Worm (Caenorhabditis elegans) whole organism, L4 larva: Measurements from ENCODE around the gene ZK287.9.
A peak's percentile ranks its signal among the peaks of the same experiment; 100 is the strongest.

Source experiments
- F44E2.7 ChIP-seq: fragments of 200-800 bp; sonication (Bioruptor generic); IDR thresholded peaks from 2 replicates; pipeline ENCODE4 v2.1.2; 2022; ENCODE audit warnings: missing genetic modification characterization, missing compliant biosample characterization
- R02D3.7 ChIP-seq: fragments of 150-350 bp; sonication (generic microtip); optimal IDR thresholded peaks from 3 replicates; lab custom pipeline; 2014; ENCODE audit warnings: missing biosample characterization, missing genetic modification characterization
- T20F7.1 ChIP-seq: fragments of 200-800 bp; sonication (Bioruptor generic); optimal IDR thresholded peaks from 2 replicates; lab custom pipeline; 2018; ENCODE audit warnings: mild to moderate bottlenecking, missing genetic modification characterization, missing compliant biosample characterization
- T26A8.4 ChIP-seq: fragments of 200-800 bp; sonication (Bioruptor generic); IDR thresholded peaks from 2 replicates; pipeline ENCODE4 v1.3.6; 2022; ENCODE audit warnings: missing genetic modification characterization, missing compliant biosample characterization
- ZK337.2 ChIP-seq: fragments of 200-800 bp; sonication (Bioruptor generic); IDR thresholded peaks from 2 replicates; pipeline ENCODE4 v1.3.6; 2022; ENCODE audit warnings: missing genetic modification reagents, missing genetic modification characterization, missing compliant biosample characterization
- aha-1 ChIP-seq: fragments of 150-350 bp; peaks from one replicate; lab custom pipeline; 2014; ENCODE audit warnings: missing biosample characterization, missing genetic modification characterization
- aly-2 ChIP-seq: sonication (generic microtip); optimal IDR thresholded peaks from 2 replicates; lab custom pipeline; 2018; ENCODE audit warnings: missing biosample characterization, missing genetic modification characterization
- ama-1 ChIP-seq: fragments of 150-350 bp; optimal IDR thresholded peaks from 2 replicates; lab custom pipeline; 2014; ENCODE audit warnings: inconsistent platforms, mixed read lengths
- arid-1 ChIP-seq: fragments of 200-800 bp; sonication (Bioruptor generic); conservative IDR thresholded peaks from 2 replicates; pipeline ENCODE4 v1.3.6; 2022; ENCODE audit warnings: missing genetic modification reagents, missing genetic modification characterization, missing compliant biosample characterization
- ceh-20 ChIP-seq: fragments of 200-800 bp; sonication (Bioruptor generic); IDR thresholded peaks from 2 replicates; pipeline ENCODE4 v1.3.6; 2022; ENCODE audit warnings: missing genetic modification reagents, missing genetic modification characterization, missing compliant biosample characterization
- ceh-82 ChIP-seq: sonication (generic microtip); optimal IDR thresholded peaks from 2 replicates; lab custom pipeline; 2017; ENCODE audit warnings: missing biosample characterization, missing genetic modification characterization
- cey-2 ChIP-seq: sonication (generic microtip); optimal IDR thresholded peaks from 3 replicates; lab custom pipeline; 2017; ENCODE audit warnings: missing genetic modification characterization, mild to moderate bottlenecking, missing compliant biosample characterization, antibody characterized with exemption, borderline replicate concordance; ENCODE audit not compliant: insufficient read depth
- daf-12 ChIP-seq: fragments of 150-350 bp; optimal IDR thresholded peaks from 2 replicates; lab custom pipeline; 2014; ENCODE audit warnings: missing biosample characterization, missing genetic modification reagents, missing genetic modification characterization
- daf-19 ChIP-seq: fragments of 200-800 bp; sonication (Bioruptor generic); conservative IDR thresholded peaks from 2 replicates; pipeline ENCODE4 v1.3.6; 2022; ENCODE audit warnings: missing genetic modification characterization, missing compliant biosample characterization
- dmd-6 ChIP-seq: fragments of 200-800 bp; sonication (Bioruptor generic); IDR thresholded peaks from 2 replicates; pipeline ENCODE4 v1.3.6; 2022; ENCODE audit warnings: missing genetic modification reagents, missing genetic modification characterization, missing compliant biosample characterization
- dpl-1 ChIP-seq: fragments of 150-350 bp; optimal IDR thresholded peaks from 2 replicates; lab custom pipeline; 2014; ENCODE audit warnings: missing biosample characterization, missing genetic modification reagents, missing genetic modification characterization
- duxl-1 ChIP-seq: sonication (generic microtip); optimal IDR thresholded peaks from 2 replicates; lab custom pipeline; 2016; ENCODE audit warnings: mild to moderate bottlenecking, missing genetic modification characterization, moderate library complexity, missing compliant biosample characterization; ENCODE audit not compliant: poor library complexity
- egl-43 ChIP-seq: fragments of 200-800 bp; sonication (Bioruptor generic); IDR thresholded peaks from 2 replicates; pipeline ENCODE4 v1.3.6; 2022; ENCODE audit warnings: missing genetic modification reagents, missing genetic modification characterization, missing compliant biosample characterization
- fkh-10 ChIP-seq: fragments of 150-350 bp; optimal IDR thresholded peaks from 2 replicates; lab custom pipeline; 2014; ENCODE audit warnings: missing biosample characterization, missing genetic modification reagents, missing genetic modification characterization
- fos-1 ChIP-seq: fragments of 150-350 bp; optimal IDR thresholded peaks from 2 replicates; lab custom pipeline; 2014; ENCODE audit warnings: missing biosample characterization, missing genetic modification characterization
- hif-1 ChIP-seq, 2 experiments: sonication (generic microtip); optimal IDR thresholded peaks; 2 replicates each; lab custom pipeline; 2016 to 2017; ENCODE audit warnings: missing compliant biosample characterization in 2 of 2, missing genetic modification characterization in 2 of 2, missing genetic modification reagents in 2 of 2, missing genotype in 2 of 2, mild to moderate bottlenecking in 1 of 2
- hlh-11 ChIP-seq: fragments of 200-800 bp; sonication (Bioruptor generic); optimal IDR thresholded peaks from 2 replicates; lab custom pipeline; 2018; ENCODE audit warnings: mild to moderate bottlenecking, missing genetic modification characterization, missing compliant biosample characterization
- hmg-1.1 ChIP-seq: fragments of 200-800 bp; sonication (Bioruptor generic); IDR thresholded peaks from 2 replicates; pipeline ENCODE4 v1.3.6; 2022; ENCODE audit warnings: missing genetic modification reagents, missing genetic modification characterization, missing compliant biosample characterization
- jun-1 ChIP-seq: fragments of 150-350 bp; optimal IDR thresholded peaks from 2 replicates; lab custom pipeline; 2014; ENCODE audit warnings: missing biosample characterization, missing genetic modification reagents, missing genetic modification characterization
- lim-7 ChIP-seq: fragments of 200-800 bp; sonication (Bioruptor generic); IDR thresholded peaks from 2 replicates; pipeline ENCODE4 v1.3.6; 2022; ENCODE audit warnings: missing genetic modification characterization, missing compliant biosample characterization
- lin-13 ChIP-seq: fragments of 150-350 bp; optimal IDR thresholded peaks from 2 replicates; lab custom pipeline; 2014; ENCODE audit warnings: missing biosample characterization, missing genetic modification reagents, missing genetic modification characterization
- lin-39 ChIP-seq: fragments of 150-350 bp; optimal IDR thresholded peaks from 2 replicates; lab custom pipeline; 2014; ENCODE audit warnings: missing biosample characterization, missing genetic modification reagents, missing genetic modification characterization
- lsy-2 ChIP-seq, 2 experiments: fragments of 150-350 bp in 1 of 2; sonication (generic microtip) in 1 of 2; optimal IDR thresholded peaks; 2 replicates each; lab custom pipeline; 2014 to 2017; ENCODE audit warnings: missing biosample characterization in 2 of 2, missing genetic modification characterization in 2 of 2
- madf-5 ChIP-seq, 2 experiments: fragments of 200-800 bp; sonication (Bioruptor generic); IDR thresholded peaks; 2 replicates each; pipeline ENCODE4 v1.3.6; 2022; ENCODE audit warnings: missing compliant biosample characterization in 2 of 2, missing genetic modification characterization in 2 of 2
- mdl-1 ChIP-seq, 2 experiments: fragments of 150-350 bp in 1 of 2; sonication (generic microtip) in 1 of 2; optimal IDR thresholded peaks; 2 replicates each; lab custom pipeline; 2014 to 2017; ENCODE audit warnings: missing biosample characterization in 2 of 2, missing genetic modification characterization in 2 of 2
- mdt-29 ChIP-seq: fragments of 200-800 bp; sonication (Bioruptor generic); IDR thresholded peaks from 2 replicates; pipeline ENCODE4 v1.3.6; 2022; ENCODE audit warnings: missing genetic modification reagents, missing genetic modification characterization, missing compliant biosample characterization
- mep-1 ChIP-seq: fragments of 150-350 bp; sonication (generic microtip); optimal IDR thresholded peaks from 3 replicates; lab custom pipeline; 2014; ENCODE audit warnings: missing biosample characterization, missing genetic modification characterization
- mes-2 ChIP-seq: sonication (generic microtip); optimal IDR thresholded peaks from 2 replicates; lab custom pipeline; 2016; ENCODE audit warnings: missing genotype, mild to moderate bottlenecking, missing genetic modification characterization, missing compliant biosample characterization; ENCODE audit not compliant: poor library complexity, severe bottlenecking
- mxl-3 ChIP-seq: fragments of 200-800 bp; sonication (Bioruptor generic); optimal IDR thresholded peaks from 2 replicates; lab custom pipeline; 2018; ENCODE audit warnings: mild to moderate bottlenecking, missing genetic modification characterization, missing compliant biosample characterization
- nhr-28 ChIP-seq: fragments of 150-350 bp; optimal IDR thresholded peaks from 2 replicates; lab custom pipeline; 2014; ENCODE audit warnings: missing biosample characterization, missing genetic modification characterization
- nhr-6 ChIP-seq: fragments of 150-350 bp; optimal IDR thresholded peaks from 2 replicates; lab custom pipeline; 2014; ENCODE audit warnings: missing biosample characterization, missing genetic modification characterization
- nhr-76 ChIP-seq: fragments of 150-350 bp; optimal IDR thresholded peaks from 2 replicates; lab custom pipeline; 2014; ENCODE audit warnings: missing biosample characterization, missing genetic modification characterization
- pha-4 ChIP-seq, 2 experiments: fragments of 150-350 bp in 1 of 2; fragments of 200-800 bp in 1 of 2; sonication (Bioruptor generic) in 1 of 2; IDR thresholded peaks in 1 of 2; optimal IDR thresholded peaks in 1 of 2; 2 replicates each; pipeline versions ENCODE4 v1.3.6 to Lab custom; 2014 to 2022; ENCODE audit warnings: missing genetic modification characterization in 2 of 2, missing genetic modification reagents in 2 of 2, missing biosample characterization in 1 of 2, missing compliant biosample characterization in 1 of 2
- pqm-1 ChIP-seq: sonication (generic microtip); optimal IDR thresholded peaks from 2 replicates; lab custom pipeline; 2017; ENCODE audit warnings: missing biosample characterization, missing genetic modification characterization
- spr-3 ChIP-seq: fragments of 200-800 bp; sonication (Bioruptor generic); optimal IDR thresholded peaks from 2 replicates; lab custom pipeline; 2018; ENCODE audit warnings: mild to moderate bottlenecking, missing genetic modification characterization, missing compliant biosample characterization
- unc-130 ChIP-seq: sonication (generic microtip); optimal IDR thresholded peaks from 2 replicates; lab custom pipeline; 2016; ENCODE audit warnings: missing genetic modification reagents, missing genetic modification characterization, missing compliant biosample characterization
- vab-7 ChIP-seq: fragments of 200-800 bp; sonication (Bioruptor generic); IDR thresholded peaks from 2 replicates; pipeline ENCODE4 v1.3.6; 2022; ENCODE audit warnings: missing genetic modification reagents, missing genetic modification characterization, missing compliant biosample characterization
- zfp-2 ChIP-seq: sonication (generic microtip); optimal IDR thresholded peaks from 2 replicates; lab custom pipeline; 2016; ENCODE audit warnings: mild to moderate bottlenecking, missing genetic modification characterization, missing compliant biosample characterization
- zfp-3 ChIP-seq: fragments of 200-800 bp; sonication (Bioruptor generic); conservative IDR thresholded peaks from 2 replicates; pipeline ENCODE4 v1.3.6; 2022; ENCODE audit warnings: missing genetic modification reagents, missing genetic modification characterization, missing compliant biosample characterization

Gene ZK287.9

DNA sequence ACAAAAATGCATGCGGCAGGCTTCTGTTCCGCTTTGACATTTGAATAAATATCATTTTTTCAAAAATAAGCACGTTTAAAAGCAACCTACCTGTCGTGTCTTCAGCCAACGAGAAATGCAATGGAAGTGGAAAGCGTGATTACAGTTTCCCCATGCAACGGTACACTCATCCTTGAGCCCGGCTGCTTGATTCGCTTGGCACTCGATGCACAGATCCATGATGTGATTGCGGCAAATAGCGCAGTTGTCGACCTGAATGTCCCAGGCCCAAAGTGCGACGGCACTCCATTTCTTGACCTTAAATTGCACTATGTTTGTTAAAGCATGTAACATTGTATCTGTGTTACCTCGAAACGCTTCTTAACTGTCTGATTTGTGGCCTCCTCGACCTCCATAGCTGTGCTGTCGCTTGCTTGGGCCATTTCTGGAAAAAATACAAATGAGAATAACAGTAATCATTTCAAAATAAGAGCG lies 11.0 kb downstream of the ZK287.9 start, which contains the start of gene rbx-1:
TSS of gene rbx-1 (minus strand) at position 424 of the 474 bp plus-strand sequence.
- TF ChIP-seq hmg-1.1 (GFP tag; lab: Robert Waterston, UW) = no peak
- TF ChIP-seq egl-43 = 0 out of 2 replicates have a peak, but pooled peaks have one; percentile 39
- no peak for TF ChIP-seq zfp-3
- TF ChIP-seq mep-1 (tag; lab: Kevin White, UChicago) = no peak
- no peak for TF ChIP-seq daf-12 (tag; lab: Kevin White, UChicago)
- TF ChIP-seq, all 104 proteins: peak for 1

DNA sequence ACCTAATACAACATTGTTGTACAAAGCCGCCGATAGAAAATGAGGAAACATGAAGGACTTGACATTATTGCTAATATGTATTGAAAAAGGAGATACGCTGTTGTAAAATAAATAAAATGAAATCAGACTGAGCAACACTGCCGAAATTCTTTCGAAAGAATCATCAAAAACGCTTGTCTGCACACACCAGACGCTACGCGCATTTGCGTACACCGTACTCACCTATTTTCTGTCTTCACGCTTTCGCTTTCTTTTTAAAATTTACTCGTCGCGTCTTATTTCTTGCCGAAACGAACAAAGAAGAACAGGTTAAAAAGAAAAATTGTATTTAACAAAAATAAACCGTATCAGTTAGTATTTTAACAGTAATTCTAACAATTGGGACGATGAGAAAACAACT lies 11.6 kb downstream of the ZK287.9 start:
- TF ChIP-seq T20F7.1 (GFP tag; lab: Kevin White, UChicago) (peak; percentile 6), ceh-82 (tag; lab: Kevin White, UChicago) (no peak), pha-4 (GFP tag; IDR thresholded peaks at IDR 0.05; lab: Robert Waterston, UW) (no peak), pha-4 (tag; optimal IDR thresholded peaks at IDR 0.05; lab: Kevin White, UChicago) (no peak), nhr-6 (tag; lab: Kevin White, UChicago) (peak; percentile 56), arid-1 (GFP tag; lab: Robert Waterston, UW) (peak; percentile 51; the same call in 1 of the 2 replicates), ama-1 (lab: Kevin White, UChicago) (peak; percentile 39), cey-2 (tag; lab: Kevin White, UChicago) (no peak), duxl-1 (tag; lab: Kevin White, UChicago) (peak; percentile 7), dmd-6 (no peak), hmg-1.1 (GFP tag; lab: Robert Waterston, UW) (0 out of 2 replicates have a peak, but pooled peaks have one; percentile 36), lin-13 (GFP tag; lab: Kevin White, UChicago) (no peak), lsy-2 (tag; optimal IDR thresholded peaks at IDR 0.05; lab: Kevin White, UChicago) (peak in 1 of 2 experiments; percentile 93), dpl-1 (GFP tag; lab: Kevin White, UChicago) (peak; percentile 37), nhr-28 (peak; percentile 63), mes-2 (peak; percentile 71), T26A8.4 (no peak), mdl-1 (tag; optimal IDR thresholded peaks at IDR 0.05; lab: Kevin White, UChicago) (peak in 1 of 2 experiments; percentile 20), mdt-29 (GFP tag; lab: Robert Waterston, UW) (no peak), aha-1 (tag; lab: Kevin White, UChicago) (peak; percentile 97), aly-2 (tag; lab: Kevin White, UChicago) (no peak), daf-19 (GFP tag; lab: Robert Waterston, UW) (no peak), spr-3 (GFP tag; lab: Kevin White, UChicago) (no peak), zfp-2 (no peak)

DNA sequence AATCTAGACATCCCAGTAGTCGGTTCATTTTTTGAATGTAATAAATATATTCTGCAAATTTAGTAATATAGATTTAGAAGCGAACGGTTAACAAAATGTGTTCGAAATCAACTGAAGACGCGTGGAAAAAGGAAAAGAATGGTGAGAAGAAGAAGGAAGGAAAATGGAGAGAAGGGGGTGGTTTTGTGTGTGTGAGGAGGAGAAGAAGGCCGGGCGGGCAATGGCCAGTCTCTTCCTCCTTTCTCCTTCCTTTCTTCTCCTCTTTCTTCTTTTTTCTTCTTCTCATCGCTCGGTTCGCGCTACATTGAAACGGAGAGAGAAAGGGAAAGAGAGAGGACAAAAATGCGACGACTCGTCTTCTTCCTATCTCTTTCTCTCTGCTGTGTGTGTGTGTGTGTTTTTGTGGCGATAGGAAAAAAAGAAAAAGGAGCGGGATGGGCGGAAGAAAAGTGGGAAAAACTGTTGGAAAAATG lies 13.0 kb downstream of the ZK287.9 start, which contains the start of gene ztf-9:
TSS of gene ztf-9 (minus strand) at position 51 of the 473 bp plus-strand sequence.
- TF ChIP-seq ceh-20 (GFP tag; lab: Robert Waterston, UW) (no peak), R02D3.7 (tag; lab: Kevin White, UChicago) (no peak), nhr-6 (tag; lab: Kevin White, UChicago) (no peak), lsy-2 (tag; optimal IDR thresholded peaks at IDR 0.05; lab: Kevin White, UChicago) (no peak), dpl-1 (GFP tag; lab: Kevin White, UChicago) (no peak), jun-1 (tag; lab: Kevin White, UChicago) (no peak), mep-1 (tag; lab: Kevin White, UChicago) (peak; percentile 71), unc-130 (GFP tag; lab: Kevin White, UChicago) (no peak), nhr-76 (tag; lab: Kevin White, UChicago) (no peak), arid-1 (GFP tag; lab: Robert Waterston, UW) (no peak), aly-2 (tag; lab: Kevin White, UChicago) (no peak), mes-2 (no peak), madf-5 (GFP tag; IDR thresholded peaks at IDR 0.05; lab: Robert Waterston, UW) (no peak), lim-7 (no peak), spr-3 (GFP tag; lab: Kevin White, UChicago) (no peak), pqm-1 (tag; lab: Kevin White, UChicago) (peak; percentile 11), vab-7 (GFP tag; lab: Robert Waterston, UW) (no peak), lin-39 (tag; lab: Kevin White, UChicago) (no peak), ZK337.2 (no peak), mxl-3 (GFP tag; lab: Kevin White, UChicago) (no peak), daf-19 (GFP tag; lab: Robert Waterston, UW) (no peak), fkh-10 (GFP tag; lab: Kevin White, UChicago) (peak; percentile 13), hlh-11 (tag; lab: Kevin White, UChicago) (peak; percentile 77), hif-1 (tag; optimal IDR thresholded peaks at IDR 0.05; lab: Kevin White, UChicago) (no peak), egl-43 (no peak), T26A8.4 (no peak), F44E2.7 (GFP tag; lab: Robert Waterston, UW) (no peak), fos-1 (no peak), pha-4 (GFP tag; IDR thresholded peaks at IDR 0.05; lab: Robert Waterston, UW) (peak; percentile 66; the same call in 1 of the 2 replicates), pha-4 (tag; optimal IDR thresholded peaks at IDR 0.05; lab: Kevin White, UChicago) (no peak)
